Fruit fly (Drosophila melanogaster) whole organism, embryonic: ENCODE results near the gene Hsp110.

Experiments
- Atf-2 ChIP-seq: fragments of 200-800 bp; sonication (Bioruptor generic); optimal IDR thresholded peaks from 2 replicates; lab custom pipeline; 2016; ENCODE audit warnings: missing biosample characterization, missing genetic modification characterization
- Blimp-1 ChIP-seq: fragments of 200-800 bp; sonication (Bioruptor generic); optimal IDR thresholded peaks from 3 replicates; lab custom pipeline; 2018; ENCODE audit warnings: missing biosample characterization, missing genetic modification characterization, mild to moderate bottlenecking, moderate library complexity, missing genetic modification reagents
- Bteb2 ChIP-seq: fragments of 200-800 bp; sonication (Bioruptor generic); optimal IDR thresholded peaks from 2 replicates; lab custom pipeline; 2016; ENCODE audit warnings: missing biosample characterization, missing genetic modification characterization
- CG11085 ChIP-seq: fragments of 200-800 bp; sonication (Bioruptor generic); IDR thresholded peaks from 2 replicates; pipeline ENCODE4 v1.3.6; 2022; ENCODE audit warnings: missing biosample characterization, missing genetic modification characterization
- CG12219 ChIP-seq: fragments of 200-800 bp; sonication (Bioruptor generic); optimal IDR thresholded peaks from 3 replicates; lab custom pipeline; 2018; ENCODE audit warnings: missing biosample characterization, mild to moderate bottlenecking, missing genetic modification characterization
- CG12769 ChIP-seq: fragments of 200-800 bp; sonication (Bioruptor generic); optimal IDR thresholded peaks from 2 replicates; lab custom pipeline; 2019; ENCODE audit warnings: missing biosample characterization, mild to moderate bottlenecking, missing genetic modification characterization, moderate library complexity
- CG1529 ChIP-seq: fragments of 200-800 bp; sonication (Bioruptor generic); optimal IDR thresholded peaks from 3 replicates; lab custom pipeline; 2018; ENCODE audit warnings: missing biosample characterization, missing genetic modification characterization
- CG16815 ChIP-seq: fragments of 200-800 bp; sonication (Bioruptor generic); optimal IDR thresholded peaks from 3 replicates; lab custom pipeline; 2017; ENCODE audit warnings: missing biosample characterization, mild to moderate bottlenecking, missing genetic modification characterization
- CG17912 ChIP-seq: fragments of 200-800 bp; sonication (Bioruptor generic); optimal IDR thresholded peaks from 2 replicates; lab custom pipeline; 2018; ENCODE audit warnings: missing biosample characterization, mild to moderate bottlenecking, missing genetic modification characterization
- CG1792 ChIP-seq: fragments of 200-800 bp; sonication (Bioruptor generic); optimal IDR thresholded peaks from 2 replicates; lab custom pipeline; 2016; ENCODE audit warnings: missing biosample characterization, missing genetic modification characterization
- CG18262 ChIP-seq: fragments of 200-800 bp; optimal IDR thresholded peaks from 3 replicates; lab custom pipeline; 2019; ENCODE audit warnings: missing biosample characterization, mild to moderate bottlenecking, missing genetic modification characterization, moderate library complexity
- CG2712 ChIP-seq: fragments of 200-800 bp; optimal IDR thresholded peaks from 3 replicates; lab custom pipeline; 2019; ENCODE audit warnings: missing biosample characterization, mild to moderate bottlenecking, missing genetic modification characterization, moderate library complexity
- CG34422 ChIP-seq: fragments of 200-800 bp; sonication (Bioruptor generic); IDR thresholded peaks from 3 replicates; pipeline ENCODE4 v1.3.6; 2022; ENCODE audit warnings: missing biosample characterization, missing genetic modification characterization
- CG5245 ChIP-seq: fragments of 200-800 bp; sonication (Bioruptor generic); optimal IDR thresholded peaks from 3 replicates; lab custom pipeline; 2016; ENCODE audit warnings: missing biosample characterization, missing genetic modification characterization
- CG8281 ChIP-seq: fragments of 200-800 bp; sonication (Bioruptor generic); optimal IDR thresholded peaks from 2 replicates; lab custom pipeline; 2018; ENCODE audit warnings: missing biosample characterization, mild to moderate bottlenecking, missing genetic modification characterization, moderate library complexity
- CG8290 ChIP-seq, 3 experiments: fragments of 200-800 bp; sonication (Bioruptor generic); optimal IDR thresholded peaks; 2 replicates each; lab custom pipeline; 2016 to 2019; ENCODE audit warnings: missing biosample characterization in 3 of 3, missing genetic modification characterization in 3 of 3, mild to moderate bottlenecking in 2 of 3, moderate library complexity in 1 of 3
- CG9817 ChIP-seq: fragments of 200-800 bp; sonication (Bioruptor generic); optimal IDR thresholded peaks from 2 replicates; lab custom pipeline; 2018; ENCODE audit warnings: missing biosample characterization, mild to moderate bottlenecking, missing genetic modification characterization, moderate library complexity
- Dip3 ChIP-seq: fragments of 200-800 bp; sonication (Bioruptor generic); optimal IDR thresholded peaks from 3 replicates; lab custom pipeline; 2016; ENCODE audit warnings: missing biosample characterization, missing genetic modification characterization
- Dref ChIP-seq: fragments of 200-800 bp; sonication (Bioruptor generic); IDR thresholded peaks from 2 replicates; pipeline ENCODE4 v1.3.6; 2022; ENCODE audit warnings: missing biosample characterization, missing genetic modification characterization
- E2f1 ChIP-seq: fragments of 200-800 bp; sonication (Bioruptor generic); IDR thresholded peaks from 2 replicates; pipeline ENCODE4 v1.3.6; 2022; ENCODE audit warnings: missing biosample characterization, missing genetic modification characterization
- Ets65A ChIP-seq: fragments of 200-800 bp; sonication (Bioruptor generic); peaks from one replicate; lab custom pipeline; 2016; ENCODE audit warnings: missing biosample characterization, missing genetic modification characterization
- HHEX ChIP-seq: fragments of 200-800 bp; sonication (Bioruptor generic); optimal IDR thresholded peaks from 3 replicates; lab custom pipeline; 2017; ENCODE audit warnings: missing biosample characterization, mild to moderate bottlenecking, missing genetic modification characterization, missing genetic modification reagents
- Med ChIP-seq: fragments of 200-800 bp; sonication (Bioruptor generic); peaks from one replicate; lab custom pipeline; 2016; ENCODE audit warnings: missing biosample characterization, missing genetic modification characterization, mild to moderate bottlenecking, inconsistent platforms, moderate library complexity
- Mes4 ChIP-seq: fragments of 200-800 bp; sonication (Bioruptor generic); optimal IDR thresholded peaks from 2 replicates; lab custom pipeline; 2016; ENCODE audit warnings: missing biosample characterization, missing genetic modification characterization
- Oli ChIP-seq: fragments of 200-800 bp; sonication (Bioruptor generic); optimal IDR thresholded peaks from 2 replicates; lab custom pipeline; 2018; ENCODE audit warnings: missing biosample characterization, mild to moderate bottlenecking, missing genetic modification characterization, moderate library complexity
- chinmo ChIP-seq: fragments of 200-800 bp; sonication (Bioruptor generic); IDR thresholded peaks from 4 replicates; pipeline ENCODE4 v1.3.6; 2022; ENCODE audit warnings: missing biosample characterization, missing genetic modification characterization; ENCODE audit not compliant: partially characterized antibody
- gro ChIP-seq: fragments of 200-800 bp; sonication (Bioruptor generic); optimal IDR thresholded peaks from 2 replicates; lab custom pipeline; 2016; ENCODE audit warnings: missing biosample characterization, missing genetic modification characterization
- lab ChIP-seq: fragments of 200-800 bp; sonication (Bioruptor generic); optimal IDR thresholded peaks from 3 replicates; lab custom pipeline; 2017; ENCODE audit warnings: missing biosample characterization, missing genetic modification characterization, mild to moderate bottlenecking, moderate library complexity, missing genetic modification reagents
- nerfin-2 ChIP-seq: fragments of 200-800 bp; sonication (Bioruptor generic); IDR thresholded peaks from 2 replicates; pipeline ENCODE4 v1.3.6; 2022; ENCODE audit warnings: missing biosample characterization, missing genetic modification characterization; ENCODE audit not compliant: partially characterized antibody
- nom ChIP-seq: fragments of 200-800 bp; sonication (Bioruptor generic); optimal IDR thresholded peaks from 2 replicates; lab custom pipeline; 2017; ENCODE audit warnings: missing biosample characterization, missing genetic modification characterization, mild to moderate bottlenecking, moderate library complexity, missing genetic modification reagents
- phol ChIP-seq: fragments of 200-800 bp; sonication (Bioruptor generic); optimal IDR thresholded peaks from 3 replicates; lab custom pipeline; 2018; ENCODE audit warnings: missing biosample characterization, mild to moderate bottlenecking, missing genetic modification characterization, moderate library complexity
- ranshi ChIP-seq: fragments of 200-800 bp; sonication (Bioruptor generic); IDR thresholded peaks from 2 replicates; pipeline ENCODE4 v1.3.6; 2022; ENCODE audit warnings: missing biosample characterization, missing genetic modification characterization
- rib ChIP-seq: fragments of 200-800 bp; sonication (Bioruptor generic); IDR thresholded peaks from 2 replicates; pipeline ENCODE4 v1.3.6; 2022; ENCODE audit warnings: missing biosample characterization, missing genetic modification characterization
- row ChIP-seq: fragments of 200-800 bp; sonication (Bioruptor generic); IDR thresholded peaks from 3 replicates; pipeline ENCODE4 v1.3.6; 2022; ENCODE audit warnings: missing biosample characterization, missing genetic modification characterization
- sd ChIP-seq: fragments of 200-800 bp; sonication (Bioruptor generic); optimal IDR thresholded peaks from 3 replicates; lab custom pipeline; 2018; ENCODE audit warnings: missing biosample characterization, mild to moderate bottlenecking, missing genetic modification characterization, moderate library complexity
- sens ChIP-seq: fragments of 200-800 bp; sonication (Bioruptor generic); peaks from one replicate; lab custom pipeline; 2016; ENCODE audit warnings: missing biosample characterization, missing genetic modification characterization
- slbo ChIP-seq: fragments of 200-800 bp; sonication (Bioruptor generic); IDR thresholded peaks from 2 replicates; pipeline ENCODE4 v1.3.6; 2022; ENCODE audit warnings: missing biosample characterization, missing genetic modification characterization
- trem ChIP-seq: fragments of 200-800 bp; optimal IDR thresholded peaks from 3 replicates; lab custom pipeline; 2019; ENCODE audit warnings: missing biosample characterization, mild to moderate bottlenecking, missing genetic modification characterization, moderate library complexity
- vvl ChIP-seq: fragments of 200-800 bp; sonication (Bioruptor generic); IDR thresholded peaks from 2 replicates; pipeline ENCODE4 v1.3.6; 2022; ENCODE audit warnings: missing biosample characterization, missing genetic modification characterization

Gene Hsp110

DNA sequence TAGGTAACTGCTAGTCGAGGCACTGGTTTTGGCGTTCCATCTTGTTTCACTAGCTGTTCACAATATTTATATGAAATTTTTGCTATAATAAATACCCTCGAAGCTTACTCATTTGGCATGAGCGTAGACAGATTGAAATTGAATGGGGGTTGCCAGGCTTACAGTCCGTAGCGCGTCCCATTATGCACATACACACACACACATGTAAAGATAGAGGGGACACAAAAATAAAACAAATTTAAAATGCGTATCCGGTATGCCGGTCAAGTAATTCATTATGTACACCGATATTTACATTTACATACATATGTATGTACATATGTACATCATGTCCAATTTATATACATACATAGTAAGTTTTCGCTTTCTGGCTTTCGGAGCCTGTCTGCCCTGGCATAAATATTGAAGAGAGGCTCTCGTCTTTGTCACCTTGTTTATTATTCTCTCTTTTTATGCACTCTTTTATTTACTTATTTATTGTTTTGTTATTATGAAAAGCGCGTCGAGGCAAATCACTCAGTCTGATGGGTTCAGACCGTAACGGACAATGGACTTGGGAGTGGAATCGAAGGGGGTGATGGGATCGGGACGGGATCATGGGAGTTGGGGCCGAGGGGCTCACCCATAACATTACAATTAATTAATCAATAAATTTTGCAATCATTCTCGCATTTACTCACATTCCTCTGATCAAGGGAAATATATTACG is 22.6 kb downstream of the Hsp110 start (continued):
- no peak for TF ChIP-seq ranshi (GFP tag; lab: Robert Waterston, UW)
- no peak for TF ChIP-seq CG11085 (GFP tag; lab: Robert Waterston, UW)
- TF ChIP-seq CG1529 (GFP tag; lab: Kevin White, UChicago): no peak
- TF ChIP-seq CG9817 (tag; lab: Kevin White, UChicago): no peak
- TF ChIP-seq lab (GFP tag; lab: Kevin White, UChicago): peak; percentile 10
- no peak for TF ChIP-seq CG17912 (GFP tag; lab: Kevin White, UChicago)
- no peak for TF ChIP-seq Dref (GFP tag; lab: Robert Waterston, UW)
- TF ChIP-seq chinmo (GFP tag; lab: Robert Waterston, UW): 0 out of 4 replicates have a peak, but pooled peaks have one; percentile 18
- TF ChIP-seq Blimp-1 (GFP tag; lab: Kevin White, UChicago): peak; percentile 16
- no peak for TF ChIP-seq CG8290 (GFP tag; optimal IDR thresholded peaks at IDR 0.05; lab: Kevin White, UChicago)
- TF ChIP-seq CG8290 (tag; optimal IDR thresholded peaks at IDR 0.05; lab: Kevin White, UChicago): peak in 1 of 2 experiments; percentile 7
- no peak for TF ChIP-seq CG5245
- TF ChIP-seq slbo: 0 out of 2 replicates have a peak, but pooled peaks have one; percentile 15
- TF ChIP-seq HHEX (GFP tag; lab: Kevin White, UChicago): no peak
- TF ChIP-seq nom (GFP tag; lab: Kevin White, UChicago): peak; percentile 80
- TF ChIP-seq Dip3 (GFP tag; lab: Kevin White, UChicago): peak; percentile 1
- TF ChIP-seq vvl (GFP tag; lab: Robert Waterston, UW): peak; percentile 48; the same call in 1 of the 2 replicates
- no peak for TF ChIP-seq CG16815
- no peak for TF ChIP-seq Bteb2
- TF ChIP-seq, all 482 proteins: peak for 15

DNA sequence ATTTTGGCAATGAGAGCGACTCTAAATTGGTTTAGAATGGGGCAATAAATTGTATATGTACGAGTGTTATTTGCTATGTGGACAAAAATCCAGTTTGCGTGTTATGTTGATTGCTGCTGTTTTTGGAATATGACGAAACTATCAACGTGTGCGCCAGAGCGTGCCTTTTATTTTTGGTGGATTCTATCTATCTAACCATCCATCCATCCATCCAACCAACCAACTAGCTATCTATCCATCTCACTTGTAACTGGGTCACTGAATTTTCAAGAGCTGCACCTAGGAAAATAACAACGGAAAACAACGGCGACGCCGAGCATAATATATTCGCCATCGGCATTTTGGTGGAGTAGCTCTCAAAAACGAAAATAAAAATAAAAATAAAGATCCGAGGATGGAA is 25.9 kb downstream of the Hsp110 start:
- TF ChIP-seq CG8281 (tag; lab: Kevin White, UChicago) (peak; percentile 94), sd (tag; lab: Kevin White, UChicago) (peak; percentile 55), Mes4 (no peak), sens (peak; percentile 37)

DNA sequence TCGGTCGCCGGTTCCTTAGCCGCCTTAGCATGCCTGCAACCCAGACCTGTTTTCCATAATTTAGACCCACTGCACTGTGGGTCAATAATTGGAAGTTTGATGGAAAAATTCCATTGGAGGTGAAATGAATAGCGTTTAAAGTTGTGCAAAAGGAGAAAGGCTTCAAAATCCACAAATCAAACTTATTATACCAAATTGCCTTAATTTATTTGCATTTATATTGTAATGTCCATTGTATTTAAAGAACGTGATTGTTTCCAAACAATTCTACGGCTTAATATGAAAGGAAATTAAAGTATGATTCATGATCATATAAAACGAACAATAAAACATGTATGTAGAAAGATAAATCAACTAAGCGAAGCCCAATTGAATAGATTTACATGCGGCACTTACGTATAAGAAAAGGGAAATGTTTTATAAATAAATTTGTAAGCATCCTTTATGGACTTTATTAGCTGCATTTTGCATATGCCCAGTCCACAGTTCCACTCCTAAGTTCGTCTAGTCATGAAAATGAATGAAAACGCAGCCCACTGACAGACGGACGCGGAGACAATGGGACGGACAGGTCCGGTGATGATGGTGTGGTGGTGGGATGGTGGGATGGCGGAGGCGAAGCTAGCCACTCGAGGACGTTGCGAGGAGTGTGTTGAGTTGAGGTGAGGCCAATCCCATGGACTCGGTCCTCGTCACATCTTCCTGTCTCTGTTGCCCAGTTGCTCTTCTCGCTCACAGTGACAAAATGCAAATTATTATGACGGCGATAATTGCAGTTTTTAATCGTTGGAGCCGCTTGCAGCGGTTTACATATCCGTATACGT is 26.6 kb downstream of the Hsp110 start:
- TF ChIP-seq Ets65A (GFP tag; lab: Kevin White, UChicago) (peak; percentile 16), CG18262 (peak; percentile 35), vvl (GFP tag; lab: Robert Waterston, UW) (0 out of 2 replicates have a peak, but pooled peaks have one; percentile 9), CG1792 (no peak), CG34422 (GFP tag; lab: Robert Waterston, UW) (0 out of 3 replicates have a peak, but pooled peaks have one; percentile 18), Oli (tag; lab: Kevin White, UChicago) (peak; percentile 21), CG12219 (GFP tag; lab: Kevin White, UChicago) (no peak), E2f1 (GFP tag; lab: Robert Waterston, UW) (no peak), CG12769 (tag; lab: Kevin White, UChicago) (peak; percentile 1), trem (no peak), phol (tag; lab: Kevin White, UChicago) (no peak), gro (GFP tag; lab: Kevin White, UChicago) (no peak), CG2712 (peak; percentile 5), Atf-2 (GFP tag; lab: Kevin White, UChicago) (no peak), nom (GFP tag; lab: Kevin White, UChicago) (peak; percentile 19), rib (GFP tag; lab: Robert Waterston, UW) (0 out of 2 replicates have a peak, but pooled peaks have one; percentile 12), Med (GFP tag; lab: Kevin White, UChicago) (peak; percentile 46), nerfin-2 (GFP tag; lab: Robert Waterston, UW) (no peak), row (GFP tag; lab: Robert Waterston, UW) (0 out of 3 replicates have a peak, but pooled peaks have one; percentile 19), sens (peak; percentile 64)
